Fruit fly (Drosophila melanogaster) whole organism, embryonic: ENCODE measurements around the gene et.
A peak's percentile ranks its signal among the peaks of the same experiment; 100 is the strongest.

Source experiments
- Aef1 ChIP-seq: fragments of 200-800 bp; sonication (Bioruptor generic); IDR thresholded peaks from 3 replicates; pipeline ENCODE4 v1.3.6; 2022; ENCODE audit warnings: missing biosample characterization, missing genetic modification characterization
- Asciz ChIP-seq: fragments of 200-800 bp; sonication (Bioruptor generic); optimal IDR thresholded peaks from 2 replicates; lab custom pipeline; 2017; ENCODE audit warnings: missing biosample characterization, mild to moderate bottlenecking, missing genetic modification characterization, missing genetic modification reagents
- Bgb ChIP-seq: fragments of 200-800 bp; sonication (Bioruptor generic); IDR thresholded peaks from 2 replicates; pipeline ENCODE4 v1.3.6; 2022; ENCODE audit warnings: missing biosample characterization, missing genetic modification characterization; ENCODE audit not compliant: partially characterized antibody
- CG13624 ChIP-seq: fragments of 200-800 bp; sonication (Bioruptor generic); optimal IDR thresholded peaks from 2 replicates; lab custom pipeline; 2016; ENCODE audit warnings: missing biosample characterization, missing genetic modification characterization
- CG13894 ChIP-seq: fragments of 200-800 bp; sonication (Bioruptor generic); optimal IDR thresholded peaks from 3 replicates; lab custom pipeline; 2018; ENCODE audit warnings: missing biosample characterization, mild to moderate bottlenecking, missing genetic modification characterization, moderate library complexity
- CG14050 ChIP-seq: fragments of 200-800 bp; sonication (Bioruptor generic); IDR thresholded peaks from 3 replicates; pipeline ENCODE4 v1.3.6; 2022; ENCODE audit warnings: missing biosample characterization, missing genetic modification characterization
- CG15479 ChIP-seq: fragments of 200-800 bp; sonication (Bioruptor generic); optimal IDR thresholded peaks from 3 replicates; lab custom pipeline; 2019; ENCODE audit warnings: missing biosample characterization, mild to moderate bottlenecking, missing genetic modification characterization, moderate library complexity
- CG1792 ChIP-seq: fragments of 200-800 bp; sonication (Bioruptor generic); optimal IDR thresholded peaks from 2 replicates; lab custom pipeline; 2016; ENCODE audit warnings: missing biosample characterization, missing genetic modification characterization
- CG18262 ChIP-seq: fragments of 200-800 bp; optimal IDR thresholded peaks from 3 replicates; lab custom pipeline; 2019; ENCODE audit warnings: missing biosample characterization, mild to moderate bottlenecking, missing genetic modification characterization, moderate library complexity
- CG1832 ChIP-seq: fragments of 200-800 bp; sonication (Bioruptor generic); optimal IDR thresholded peaks from 2 replicates; lab custom pipeline; 2017; ENCODE audit warnings: missing biosample characterization, mild to moderate bottlenecking, missing genetic modification characterization, inconsistent platforms
- CG32767 ChIP-seq: fragments of 200-800 bp; sonication (Bioruptor generic); IDR thresholded peaks from 2 replicates; pipeline ENCODE4 v1.3.6; 2022; ENCODE audit warnings: missing biosample characterization, missing genetic modification characterization
- CG4707 ChIP-seq: fragments of 200-800 bp; sonication (Bioruptor generic); optimal IDR thresholded peaks from 2 replicates; lab custom pipeline; 2018; ENCODE audit warnings: missing biosample characterization, mild to moderate bottlenecking, missing genetic modification characterization, moderate library complexity
- CG4854 ChIP-seq: fragments of 200-800 bp; sonication (Bioruptor generic); optimal IDR thresholded peaks from 2 replicates; lab custom pipeline; 2016; ENCODE audit warnings: missing biosample characterization, missing genetic modification characterization, inconsistent platforms
- CG5953 ChIP-seq: fragments of 200-800 bp; sonication (Bioruptor generic); IDR thresholded peaks from 2 replicates; pipeline ENCODE4 v1.3.6; 2022; ENCODE audit warnings: missing biosample characterization, missing genetic modification characterization
- CG6272 ChIP-seq: fragments of 200-800 bp; sonication (Bioruptor generic); IDR thresholded peaks from 2 replicates; pipeline ENCODE4 v1.3.6; 2022; ENCODE audit warnings: missing biosample characterization, missing genetic modification characterization
- CG6689 ChIP-seq: fragments of 200-800 bp; sonication (Bioruptor generic); IDR thresholded peaks from 2 replicates; pipeline ENCODE4 v1.3.6; 2022; ENCODE audit warnings: missing biosample characterization, missing genetic modification characterization
- CG8290 ChIP-seq, 3 experiments: fragments of 200-800 bp; sonication (Bioruptor generic); optimal IDR thresholded peaks; 2 replicates each; lab custom pipeline; 2016 to 2019; ENCODE audit warnings: missing biosample characterization in 3 of 3, missing genetic modification characterization in 3 of 3, mild to moderate bottlenecking in 2 of 3, moderate library complexity in 1 of 3
- CG8944 ChIP-seq: fragments of 200-800 bp; sonication (Bioruptor generic); optimal IDR thresholded peaks from 3 replicates; lab custom pipeline; 2016; ENCODE audit warnings: missing biosample characterization, missing genetic modification characterization
- Fer2 ChIP-seq: fragments of 200-800 bp; sonication (Bioruptor generic); optimal IDR thresholded peaks from 2 replicates; lab custom pipeline; 2018; ENCODE audit warnings: missing biosample characterization, mild to moderate bottlenecking, missing genetic modification characterization, moderate library complexity
- HLH54F ChIP-seq: fragments of 200-800 bp; sonication (Bioruptor generic); optimal IDR thresholded peaks from 3 replicates; lab custom pipeline; 2016; ENCODE audit warnings: missing biosample characterization, missing genetic modification characterization
- Hand ChIP-seq: fragments of 200-800 bp; sonication (Bioruptor generic); optimal IDR thresholded peaks from 2 replicates; lab custom pipeline; 2017; ENCODE audit warnings: mild to moderate bottlenecking, missing biosample characterization, missing genetic modification reagents, missing genetic modification characterization
- Hr3 ChIP-seq: fragments of 200-800 bp; sonication (Bioruptor generic); optimal IDR thresholded peaks from 3 replicates; lab custom pipeline; 2016; ENCODE audit warnings: missing biosample characterization, missing genetic modification characterization
- Lhr ChIP-seq: fragments of 200-800 bp; sonication (Bioruptor generic); optimal IDR thresholded peaks from 3 replicates; lab custom pipeline; 2017; ENCODE audit warnings: mild to moderate bottlenecking, missing biosample characterization, missing genetic modification reagents, missing genetic modification characterization
- NfI ChIP-seq: fragments of 200-800 bp; sonication (Bioruptor generic); optimal IDR thresholded peaks from 3 replicates; lab custom pipeline; 2018; ENCODE audit warnings: missing biosample characterization, mild to moderate bottlenecking, missing genetic modification characterization, moderate library complexity
- Opbp ChIP-seq: fragments of 200-800 bp; sonication (Bioruptor generic); IDR thresholded peaks from 3 replicates; pipeline ENCODE4 v1.3.6; 2022; ENCODE audit warnings: missing biosample characterization, missing genetic modification characterization; ENCODE audit not compliant: partially characterized antibody
- Side ChIP-seq: fragments of 200-800 bp; sonication (Bioruptor generic); optimal IDR thresholded peaks from 2 replicates; lab custom pipeline; 2016; ENCODE audit warnings: missing biosample characterization, missing genetic modification characterization
- Sox102F ChIP-seq: fragments of 200-800 bp; sonication (Bioruptor generic); optimal IDR thresholded peaks from 2 replicates; lab custom pipeline; 2018; ENCODE audit warnings: missing biosample characterization, mild to moderate bottlenecking, missing genetic modification characterization, moderate library complexity
- Ssrp ChIP-seq: fragments of 200-800 bp; sonication (Bioruptor generic); optimal IDR thresholded peaks from 2 replicates; lab custom pipeline; 2018; ENCODE audit warnings: missing biosample characterization, mild to moderate bottlenecking, missing genetic modification characterization, moderate library complexity
- Tbp ChIP-seq: fragments of >200 bp; optimal IDR thresholded peaks from 2 replicates; lab custom pipeline; 2018; ENCODE audit warnings: missing biosample characterization, missing genetic modification characterization
- Usf ChIP-seq: fragments of 200-800 bp; sonication (Bioruptor generic); optimal IDR thresholded peaks from 2 replicates; lab custom pipeline; 2017; ENCODE audit warnings: missing genotype, missing biosample characterization, missing genetic modification characterization
- Xbp1 ChIP-seq: fragments of 200-800 bp; sonication (Bioruptor generic); optimal IDR thresholded peaks from 3 replicates; lab custom pipeline; 2016; ENCODE audit warnings: missing biosample characterization, mild to moderate bottlenecking, missing genetic modification characterization
- dan ChIP-seq: fragments of 200-800 bp; sonication (Bioruptor generic); IDR thresholded peaks from 2 replicates; pipeline ENCODE4 v1.3.6; 2022; ENCODE audit warnings: missing biosample characterization, missing genetic modification characterization
- ems ChIP-seq: fragments of 200-800 bp; sonication (Bioruptor generic); optimal IDR thresholded peaks from 3 replicates; lab custom pipeline; 2016; ENCODE audit warnings: missing biosample characterization, missing genetic modification characterization
- gro ChIP-seq: fragments of 200-800 bp; sonication (Bioruptor generic); optimal IDR thresholded peaks from 2 replicates; lab custom pipeline; 2016; ENCODE audit warnings: missing biosample characterization, missing genetic modification characterization
- gsb ChIP-seq: fragments of 200-800 bp; sonication (Bioruptor generic); IDR thresholded peaks from 2 replicates; pipeline ENCODE4 v1.3.6; 2022; ENCODE audit warnings: missing biosample characterization, missing genetic modification characterization
- hkb ChIP-seq, 2 experiments: fragments of 200-800 bp in 1 of 2; fragments of >200 bp in 1 of 2; sonication (Bioruptor generic) in 1 of 2; IDR thresholded peaks in 1 of 2; optimal IDR thresholded peaks in 1 of 2; 2 replicates each; pipeline versions ENCODE4 v1.3.6 to Lab custom; 2017 to 2022; ENCODE audit warnings: missing biosample characterization in 1 of 2, missing genetic modification characterization in 1 of 2
- kah ChIP-seq: fragments of 200-800 bp; sonication (Bioruptor generic); optimal IDR thresholded peaks from 2 replicates; lab custom pipeline; 2018; ENCODE audit warnings: missing biosample characterization, mild to moderate bottlenecking, missing genetic modification characterization
- kni ChIP-seq: fragments of 200-800 bp; sonication (Bioruptor generic); optimal IDR thresholded peaks from 3 replicates; lab custom pipeline; 2017; ENCODE audit warnings: mild to moderate bottlenecking, missing biosample characterization, missing genetic modification reagents, missing genetic modification characterization
- pan ChIP-seq, 4 experiments: fragments of >200 bp in 3 of 4; fragments of 200-800 bp in 1 of 4; sonication (Bioruptor generic) in 1 of 4; optimal IDR thresholded peaks in 3 of 4; IDR thresholded peaks in 1 of 4; 2 replicates each; pipeline versions ENCODE4 v1.3.6 to Lab custom; 2017 to 2022; ENCODE audit warnings: missing biosample characterization in 2 of 4, missing genetic modification characterization in 2 of 4, mixed read lengths in 1 of 4
- pb ChIP-seq: fragments of 200-800 bp; sonication (Bioruptor generic); optimal IDR thresholded peaks from 3 replicates; lab custom pipeline; 2016; ENCODE audit warnings: missing biosample characterization, missing genetic modification characterization
- pnt ChIP-seq: fragments of 200-800 bp; sonication (Bioruptor generic); optimal IDR thresholded peaks from 3 replicates; lab custom pipeline; 2016; ENCODE audit warnings: missing biosample characterization, missing genetic modification characterization
- sisA ChIP-seq: fragments of 200-800 bp; sonication (Bioruptor generic); IDR thresholded peaks from 2 replicates; pipeline ENCODE4 v1.3.6; 2022; ENCODE audit warnings: missing biosample characterization, missing genetic modification characterization
- sqz ChIP-seq: fragments of 200-800 bp; sonication (Bioruptor generic); optimal IDR thresholded peaks from 3 replicates; lab custom pipeline; 2018; ENCODE audit warnings: missing biosample characterization, mild to moderate bottlenecking, missing genetic modification characterization
- sug ChIP-seq: fragments of 200-800 bp; optimal IDR thresholded peaks from 2 replicates; lab custom pipeline; 2019; ENCODE audit warnings: missing biosample characterization, mild to moderate bottlenecking, missing genetic modification characterization, moderate library complexity
- unc-4 ChIP-seq: fragments of 200-800 bp; sonication (Bioruptor generic); IDR thresholded peaks from 2 replicates; pipeline ENCODE4 v1.3.6; 2022; ENCODE audit warnings: missing biosample characterization, missing genetic modification characterization; ENCODE audit not compliant: partially characterized antibody
- vfl ChIP-seq: fragments of 200-800 bp; sonication (Bioruptor generic); optimal IDR thresholded peaks from 2 replicates; lab custom pipeline; 2016; ENCODE audit warnings: missing biosample characterization, missing genetic modification characterization
- vvl ChIP-seq: fragments of 200-800 bp; sonication (Bioruptor generic); IDR thresholded peaks from 2 replicates; pipeline ENCODE4 v1.3.6; 2022; ENCODE audit warnings: missing biosample characterization, missing genetic modification characterization
- wdn ChIP-seq: fragments of 200-800 bp; sonication (Bioruptor generic); IDR thresholded peaks from 2 replicates; pipeline ENCODE4 v1.3.6; 2022; ENCODE audit warnings: missing biosample characterization, missing genetic modification characterization
- zfh1 ChIP-seq: fragments of 200-800 bp; sonication (Bioruptor generic); IDR thresholded peaks from 3 replicates; pipeline ENCODE4 v1.3.6; 2022; ENCODE audit warnings: missing biosample characterization, missing genetic modification characterization

The et gene

dm6 chrX:19666991-19667409, 8.7 kb downstream of the et start, which contains the start of gene Zw:
Gene Zw, plus strand, starts transcription at chrX:19667252.
- TF ChIP-seq Lhr, result no peak
- peak; percentile 26 for TF ChIP-seq Sox102F
- peak; percentile 45 for TF ChIP-seq Xbp1
- TF ChIP-seq CG15479 (GFP tag; lab: Kevin White, UChicago), result no peak
- TF ChIP-seq sisA (GFP tag; lab: Robert Waterston, UW), result peak; percentile 71
- TF ChIP-seq Side (GFP tag; lab: Kevin White, UChicago), result peak; percentile 24
- TF ChIP-seq vvl (GFP tag; lab: Robert Waterston, UW), result peak; percentile 84
- no peak for TF ChIP-seq CG1792 (GFP tag; lab: Kevin White, UChicago)
- peak; percentile 49; the same call in 1 of the 2 replicates for TF ChIP-seq CG6689
- peak; percentile 24 for TF ChIP-seq CG18262
- TF ChIP-seq pan (optimal IDR thresholded peaks at IDR 0.05; lab: Kevin White, UChicago), result no peak
- TF ChIP-seq pan (GFP tag; optimal IDR thresholded peaks at IDR 0.05 in 1 of 2, IDR thresholded peaks at IDR 0.05 in 1 of 2), result peak in 1 of 2 experiments; percentile 54
- peak; percentile 53 for TF ChIP-seq gro (GFP tag; lab: Kevin White, UChicago)
- TF ChIP-seq Hr3 (GFP tag; lab: Kevin White, UChicago), result peak; percentile 25
- peak; percentile 10 for TF ChIP-seq CG13624
- TF ChIP-seq kni (GFP tag; lab: Kevin White, UChicago), result peak; percentile 25
- no peak for TF ChIP-seq CG14050 (GFP tag; lab: Robert Waterston, UW)
- no peak for TF ChIP-seq CG4707 (GFP tag; lab: Kevin White, UChicago)
- TF ChIP-seq CG4854 (GFP tag; lab: Kevin White, UChicago), result no peak
- no peak for TF ChIP-seq CG32767 (GFP tag; lab: Robert Waterston, UW)
- peak; percentile 0 for TF ChIP-seq Fer2
- peak; percentile 21; the same call in 1 of the 2 replicates for TF ChIP-seq gsb (GFP tag; lab: Robert Waterston, UW)
- no peak for TF ChIP-seq hkb (optimal IDR thresholded peaks at IDR 0.05; lab: Kevin White, UChicago)
- peak; percentile 27; the same call in 1 of the 2 replicates for TF ChIP-seq hkb (GFP tag; IDR thresholded peaks at IDR 0.05; lab: Robert Waterston, UW)
- peak; percentile 44 for TF ChIP-seq vfl
- TF ChIP-seq Tbp (GFP tag; lab: Kevin White, UChicago), result no peak
- no peak for TF ChIP-seq unc-4 (GFP tag; lab: Robert Waterston, UW)
- TF ChIP-seq Usf (GFP tag; lab: Kevin White, UChicago), result peak; percentile 35
- TF ChIP-seq CG6272 (GFP tag; lab: Robert Waterston, UW), result peak; percentile 34; the same call in 1 of the 2 replicates
- peak; percentile 5 for TF ChIP-seq sqz (GFP tag; lab: Kevin White, UChicago)
- peak; percentile 53 for TF ChIP-seq HLH54F (GFP tag; lab: Kevin White, UChicago)
- no peak for TF ChIP-seq CG8290 (GFP tag; optimal IDR thresholded peaks at IDR 0.05; lab: Kevin White, UChicago)
- TF ChIP-seq CG8290 (tag; optimal IDR thresholded peaks at IDR 0.05; lab: Kevin White, UChicago), result peak in 1 of 2 experiments; percentile 88
- no peak for TF ChIP-seq ems (GFP tag; lab: Kevin White, UChicago)
- peak; percentile 72 for TF ChIP-seq Aef1 (GFP tag; lab: Robert Waterston, UW)
- TF ChIP-seq NfI (GFP tag; lab: Kevin White, UChicago), result peak; percentile 52
- 0 out of 2 replicates have a peak, but pooled peaks have one; percentile 8 for TF ChIP-seq dan (GFP tag; lab: Robert Waterston, UW)
- TF ChIP-seq pb, result no peak
- TF ChIP-seq Ssrp, result peak; percentile 29
- TF ChIP-seq Hand (GFP tag; lab: Kevin White, UChicago), result no peak
- peak; percentile 80 for TF ChIP-seq Opbp (GFP tag; lab: Robert Waterston, UW)
- TF ChIP-seq Asciz (GFP tag; lab: Kevin White, UChicago), result no peak
- TF ChIP-seq sug, result peak; percentile 62
- TF ChIP-seq CG5953, result no peak
- TF ChIP-seq wdn, result 0 out of 2 replicates have a peak, but pooled peaks have one; percentile 28
- TF ChIP-seq kah (GFP tag; lab: Kevin White, UChicago), result no peak
- TF ChIP-seq Bgb (GFP tag; lab: Robert Waterston, UW), result peak; percentile 57
- TF ChIP-seq CG1832 (GFP tag; lab: Kevin White, UChicago), result no peak
- peak; percentile 13 for TF ChIP-seq CG8944 (GFP tag; lab: Kevin White, UChicago)
- TF ChIP-seq pnt (GFP tag; lab: Kevin White, UChicago), result peak; percentile 30
- peak; percentile 62; the same call in 2 of the 3 replicates for TF ChIP-seq zfh1
- TF ChIP-seq CG13894, result no peak
